Worm (Caenorhabditis elegans) whole organism, L4/young adult: ENCODE results near the gene sdz-31.

Experiments
- W03F9.2 ChIP-seq: fragments of 150-350 bp; optimal IDR thresholded peaks from 2 replicates; lab custom pipeline; 2014; ENCODE audit warnings: missing biosample characterization, missing genetic modification characterization
- dao-5 ChIP-seq: sonication (generic microtip); optimal IDR thresholded peaks from 2 replicates; lab custom pipeline; 2016; ENCODE audit warnings: missing genotype, missing genetic modification characterization, moderate library complexity, missing compliant biosample characterization
- him-1 ChIP-seq: sonication (generic microtip); optimal IDR thresholded peaks from 2 replicates; lab custom pipeline; 2016; ENCODE audit warnings: missing genotype, missing genetic modification reagents, missing genetic modification characterization, missing compliant biosample characterization

- TF ChIP-seq W03F9.2 (no peak), dao-5 (tag; lab: Kevin White, UChicago) (no peak), him-1 (no peak)
Observed at ce11 chrV:9885918-9886488, 6.0 kb downstream of the sdz-31 start, which contains the start of gene clp-9.
